Fruit fly (Drosophila melanogaster) whole organism, embryonic: Measurements from ENCODE around the gene CG32036.

Experiments
- ATbp ChIP-seq: fragments of 200-800 bp; sonication (Bioruptor generic); optimal IDR thresholded peaks from 2 replicates; lab custom pipeline; 2017; ENCODE audit warnings: missing biosample characterization, mild to moderate bottlenecking, missing genetic modification characterization, missing genetic modification reagents
- Aef1 ChIP-seq: fragments of 200-800 bp; sonication (Bioruptor generic); IDR thresholded peaks from 3 replicates; pipeline ENCODE4 v1.3.6; 2022; ENCODE audit warnings: missing biosample characterization, missing genetic modification characterization
- Asciz ChIP-seq: fragments of 200-800 bp; sonication (Bioruptor generic); optimal IDR thresholded peaks from 2 replicates; lab custom pipeline; 2017; ENCODE audit warnings: missing biosample characterization, mild to moderate bottlenecking, missing genetic modification characterization, missing genetic modification reagents
- Blimp-1 ChIP-seq: fragments of 200-800 bp; sonication (Bioruptor generic); optimal IDR thresholded peaks from 3 replicates; lab custom pipeline; 2018; ENCODE audit warnings: missing biosample characterization, missing genetic modification characterization, mild to moderate bottlenecking, moderate library complexity, missing genetic modification reagents
- CG1024 ChIP-seq: fragments of 200-800 bp; sonication (Bioruptor generic); IDR thresholded peaks from 2 replicates; pipeline ENCODE4 v1.3.6; 2022; ENCODE audit warnings: missing biosample characterization, missing genetic modification characterization
- CG11085 ChIP-seq: fragments of 200-800 bp; sonication (Bioruptor generic); IDR thresholded peaks from 2 replicates; pipeline ENCODE4 v1.3.6; 2022; ENCODE audit warnings: missing biosample characterization, missing genetic modification characterization
- CG12104 ChIP-seq: fragments of 200-800 bp; sonication (Bioruptor generic); optimal IDR thresholded peaks from 3 replicates; lab custom pipeline; 2016; ENCODE audit warnings: missing biosample characterization, missing genetic modification characterization
- CG14965 ChIP-seq: fragments of 200-800 bp; sonication (Bioruptor generic); optimal IDR thresholded peaks from 2 replicates; lab custom pipeline; 2016; ENCODE audit warnings: missing biosample characterization, missing genetic modification characterization, borderline replicate concordance
- CG16815 ChIP-seq: fragments of 200-800 bp; sonication (Bioruptor generic); optimal IDR thresholded peaks from 3 replicates; lab custom pipeline; 2017; ENCODE audit warnings: missing biosample characterization, mild to moderate bottlenecking, missing genetic modification characterization
- CG18011 ChIP-seq: fragments of 200-800 bp; sonication (Bioruptor generic); optimal IDR thresholded peaks from 2 replicates; lab custom pipeline; 2017; ENCODE audit warnings: missing biosample characterization, missing genetic modification characterization, mild to moderate bottlenecking, moderate library complexity, missing genotype
- CG3163 ChIP-seq: fragments of 200-800 bp; sonication (Bioruptor generic); optimal IDR thresholded peaks from 3 replicates; lab custom pipeline; 2016; ENCODE audit warnings: missing biosample characterization, missing genetic modification characterization
- CG32772 ChIP-seq: fragments of 200-800 bp; sonication (Bioruptor generic); IDR thresholded peaks from 2 replicates; pipeline ENCODE4 v1.3.6; 2022; ENCODE audit warnings: missing biosample characterization, missing genetic modification characterization
- CG33557 ChIP-seq: fragments of 200-800 bp; sonication (Bioruptor generic); optimal IDR thresholded peaks from 2 replicates; lab custom pipeline; 2019; ENCODE audit warnings: missing biosample characterization, mild to moderate bottlenecking, missing genetic modification characterization, moderate library complexity
- CG6854 ChIP-seq: fragments of 200-800 bp; sonication (Bioruptor generic); optimal IDR thresholded peaks from 3 replicates; lab custom pipeline; 2017; ENCODE audit warnings: missing biosample characterization, mild to moderate bottlenecking, missing genetic modification characterization
- CG7839 ChIP-seq: fragments of 200-800 bp; sonication (Bioruptor generic); optimal IDR thresholded peaks from 3 replicates; lab custom pipeline; 2018; ENCODE audit warnings: missing biosample characterization, mild to moderate bottlenecking, missing genetic modification characterization, moderate library complexity
- CG8924 ChIP-seq: fragments of 200-800 bp; optimal IDR thresholded peaks from 3 replicates; lab custom pipeline; 2019; ENCODE audit warnings: missing biosample characterization, mild to moderate bottlenecking, missing genetic modification characterization, moderate library complexity
- H15 ChIP-seq: fragments of 200-800 bp; sonication (Bioruptor generic); IDR thresholded peaks from 3 replicates; pipeline ENCODE4 v1.3.6; 2022; ENCODE audit warnings: missing biosample characterization, missing genetic modification characterization
- HLH3B ChIP-seq: fragments of 200-800 bp; sonication (Bioruptor generic); IDR thresholded peaks from 2 replicates; pipeline ENCODE4 v1.3.6; 2022; ENCODE audit warnings: missing biosample characterization, missing genetic modification characterization
- HLH54F ChIP-seq: fragments of 200-800 bp; sonication (Bioruptor generic); optimal IDR thresholded peaks from 3 replicates; lab custom pipeline; 2016; ENCODE audit warnings: missing biosample characterization, missing genetic modification characterization
- HLHmδ ChIP-seq: fragments of 200-800 bp; sonication (Bioruptor generic); optimal IDR thresholded peaks from 2 replicates; lab custom pipeline; 2018; ENCODE audit warnings: missing biosample characterization, mild to moderate bottlenecking, missing genetic modification characterization, moderate library complexity
- Hmr ChIP-seq: fragments of 200-800 bp; sonication (Bioruptor generic); optimal IDR thresholded peaks from 3 replicates; lab custom pipeline; 2017; ENCODE audit warnings: mild to moderate bottlenecking, missing biosample characterization, missing genetic modification reagents, missing genetic modification characterization
- Hr3 ChIP-seq: fragments of 200-800 bp; sonication (Bioruptor generic); optimal IDR thresholded peaks from 3 replicates; lab custom pipeline; 2016; ENCODE audit warnings: missing biosample characterization, missing genetic modification characterization
- Lhr ChIP-seq: fragments of 200-800 bp; sonication (Bioruptor generic); optimal IDR thresholded peaks from 3 replicates; lab custom pipeline; 2017; ENCODE audit warnings: mild to moderate bottlenecking, missing biosample characterization, missing genetic modification reagents, missing genetic modification characterization
- Rx ChIP-seq: fragments of 200-800 bp; sonication (Bioruptor generic); IDR thresholded peaks from 2 replicates; pipeline ENCODE4 v1.3.6; 2022; ENCODE audit warnings: missing biosample characterization, missing genetic modification characterization
- Sry-δ ChIP-seq: fragments of 200-800 bp; sonication (Bioruptor generic); optimal IDR thresholded peaks from 2 replicates; lab custom pipeline; 2016; ENCODE audit warnings: missing biosample characterization, missing genetic modification characterization
- TFAM ChIP-seq: fragments of 200-800 bp; sonication (Bioruptor generic); optimal IDR thresholded peaks from 2 replicates; lab custom pipeline; 2017; ENCODE audit warnings: missing biosample characterization, missing genetic modification characterization, inconsistent platforms
- Taf1 ChIP-seq: fragments of 200-800 bp; sonication (Bioruptor generic); IDR thresholded peaks from 2 replicates; pipeline ENCODE4 v1.3.6; 2022; ENCODE audit warnings: missing biosample characterization, missing genetic modification characterization
- abd-A ChIP-seq: fragments of 200-800 bp; sonication (Bioruptor generic); optimal IDR thresholded peaks from 3 replicates; lab custom pipeline; 2019; ENCODE audit warnings: missing biosample characterization, mild to moderate bottlenecking, missing genetic modification characterization, moderate library complexity
- amos ChIP-seq: fragments of 200-800 bp; sonication (Bioruptor generic); IDR thresholded peaks from 2 replicates; pipeline ENCODE4 v1.3.6; 2022; ENCODE audit warnings: missing biosample characterization, missing genetic modification characterization; ENCODE audit not compliant: partially characterized antibody
- bbx ChIP-seq: fragments of 200-800 bp; sonication (Bioruptor generic); IDR thresholded peaks from 2 replicates; pipeline ENCODE4 v1.3.6; 2022; ENCODE audit warnings: missing biosample characterization, missing genetic modification characterization; ENCODE audit not compliant: partially characterized antibody
- bigmax ChIP-seq: fragments of 200-800 bp; sonication (Bioruptor generic); optimal IDR thresholded peaks from 2 replicates; lab custom pipeline; 2018; ENCODE audit warnings: missing biosample characterization, mild to moderate bottlenecking, missing genetic modification characterization
- crc ChIP-seq: fragments of 200-800 bp; sonication (Bioruptor generic); optimal IDR thresholded peaks from 2 replicates; lab custom pipeline; 2016; ENCODE audit warnings: missing biosample characterization, missing genetic modification characterization
- exex ChIP-seq: fragments of 200-800 bp; sonication (Bioruptor generic); optimal IDR thresholded peaks from 4 replicates; lab custom pipeline; 2018; ENCODE audit warnings: missing biosample characterization, mild to moderate bottlenecking, missing genetic modification characterization, moderate library complexity
- gcm ChIP-seq: fragments of 200-800 bp; sonication (Bioruptor generic); optimal IDR thresholded peaks from 2 replicates; lab custom pipeline; 2019; ENCODE audit warnings: missing biosample characterization, mild to moderate bottlenecking, missing genetic modification characterization, moderate library complexity
- kni ChIP-seq: fragments of 200-800 bp; sonication (Bioruptor generic); optimal IDR thresholded peaks from 3 replicates; lab custom pipeline; 2017; ENCODE audit warnings: mild to moderate bottlenecking, missing biosample characterization, missing genetic modification reagents, missing genetic modification characterization
- pros ChIP-seq: fragments of 200-800 bp; sonication (Bioruptor generic); optimal IDR thresholded peaks from 3 replicates; lab custom pipeline; 2019; ENCODE audit warnings: missing biosample characterization, mild to moderate bottlenecking, missing genetic modification characterization, moderate library complexity
- pzg ChIP-seq: fragments of 200-800 bp; sonication (Bioruptor generic); optimal IDR thresholded peaks from 3 replicates; lab custom pipeline; 2018; ENCODE audit warnings: missing biosample characterization, mild to moderate bottlenecking, missing genetic modification characterization, moderate library complexity
- sim ChIP-seq: fragments of 200-800 bp; sonication (Bioruptor generic); IDR thresholded peaks from 2 replicates; pipeline ENCODE4 v1.3.6; 2022; ENCODE audit warnings: missing biosample characterization, missing genetic modification characterization
- sob ChIP-seq: fragments of 200-800 bp; sonication (Bioruptor generic); IDR thresholded peaks from 2 replicates; pipeline ENCODE4 v1.3.6; 2022; ENCODE audit warnings: missing biosample characterization, missing genetic modification characterization
- ssp ChIP-seq: fragments of 200-800 bp; sonication (Bioruptor generic); IDR thresholded peaks from 2 replicates; pipeline ENCODE4 v1.3.6; 2022; ENCODE audit warnings: missing biosample characterization, missing genetic modification characterization
- tgo ChIP-seq: fragments of 200-800 bp; sonication (Bioruptor generic); IDR thresholded peaks from 3 replicates; pipeline ENCODE4 v1.3.6; 2022; ENCODE audit warnings: missing biosample characterization, missing genetic modification characterization
- tio ChIP-seq: fragments of 200-800 bp; sonication (Bioruptor generic); optimal IDR thresholded peaks from 2 replicates; lab custom pipeline; 2017; ENCODE audit warnings: missing biosample characterization, missing genetic modification characterization, inconsistent platforms
- tll ChIP-seq, 2 experiments: fragments of 200-800 bp in 1 of 2; fragments of >200 bp in 1 of 2; sonication (Bioruptor generic) in 1 of 2; optimal IDR thresholded peaks; 2 replicates each; lab custom pipeline; 2017 to 2019; ENCODE audit warnings: missing biosample characterization in 2 of 2, missing genetic modification characterization in 2 of 2, mild to moderate bottlenecking in 1 of 2, moderate library complexity in 1 of 2
- unc-4 ChIP-seq: fragments of 200-800 bp; sonication (Bioruptor generic); IDR thresholded peaks from 2 replicates; pipeline ENCODE4 v1.3.6; 2022; ENCODE audit warnings: missing biosample characterization, missing genetic modification characterization; ENCODE audit not compliant: partially characterized antibody
- usp ChIP-seq: fragments of >200 bp; optimal IDR thresholded peaks from 2 replicates; lab custom pipeline; 2017; ENCODE audit warnings: missing biosample characterization, missing genetic modification characterization
- vvl ChIP-seq: fragments of 200-800 bp; sonication (Bioruptor generic); IDR thresholded peaks from 2 replicates; pipeline ENCODE4 v1.3.6; 2022; ENCODE audit warnings: missing biosample characterization, missing genetic modification characterization
- zen ChIP-seq: fragments of 200-800 bp; sonication (Bioruptor generic); optimal IDR thresholded peaks from 3 replicates; lab custom pipeline; 2018; ENCODE audit warnings: missing biosample characterization, mild to moderate bottlenecking, missing genetic modification characterization, moderate library complexity
- zfh2 ChIP-seq: fragments of 200-800 bp; sonication (Bioruptor generic); optimal IDR thresholded peaks from 2 replicates; lab custom pipeline; 2016; ENCODE audit warnings: missing biosample characterization, missing genetic modification characterization

CG32036 gene

DNA sequence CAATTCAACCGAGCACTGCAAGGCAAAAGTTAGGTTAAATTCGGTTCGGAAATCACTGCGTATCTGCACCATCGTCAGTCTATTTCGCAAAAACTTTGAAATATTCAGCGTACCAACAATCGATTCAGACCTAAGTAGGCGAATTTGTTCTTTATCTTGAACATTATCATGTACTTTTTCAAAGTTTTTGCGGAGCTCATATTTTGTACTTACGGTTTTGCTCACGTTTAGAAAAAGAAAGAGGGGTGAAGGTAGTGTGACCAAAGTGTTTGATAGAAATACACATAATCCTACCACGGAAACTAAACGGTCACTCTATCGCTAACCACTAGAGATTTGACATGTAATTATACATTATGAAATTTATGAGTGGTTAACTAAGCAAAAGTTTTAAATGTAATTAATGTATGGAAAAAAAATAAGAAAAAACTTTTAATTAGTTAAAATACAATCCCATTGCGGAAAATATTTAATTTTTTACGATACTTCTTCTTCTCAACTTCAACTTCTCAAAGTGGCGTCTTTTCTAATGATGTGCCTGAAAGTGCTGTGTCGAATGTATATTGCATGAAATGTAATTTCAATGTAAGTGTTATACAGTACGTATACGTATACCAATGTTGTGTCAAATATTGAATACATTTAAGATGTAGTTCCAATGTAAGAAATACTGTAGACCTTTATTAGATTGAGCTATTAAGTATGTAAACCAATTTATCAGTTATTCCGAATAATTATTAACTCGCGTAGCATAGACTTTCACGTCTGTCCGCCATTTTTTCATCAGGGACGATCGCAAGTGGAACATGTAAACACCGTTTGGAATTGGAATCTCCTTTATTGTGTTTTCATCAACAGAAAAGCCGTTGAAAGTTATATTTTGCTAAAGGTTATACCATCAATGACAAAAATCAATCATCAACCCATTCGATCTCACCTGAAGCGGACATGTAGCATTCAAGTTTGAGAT is 22.5 kb upstream of the CG32036 start, which contains the start of gene RpS9 (continued):
- TF ChIP-seq HLH3B (GFP tag; lab: Robert Waterston, UW) (no peak), Asciz (GFP tag; lab: Kevin White, UChicago) (peak; percentile 22), Blimp-1 (GFP tag; lab: Kevin White, UChicago) (no peak), ATbp (GFP tag; lab: Kevin White, UChicago) (peak; percentile 10), bigmax (GFP tag; lab: Kevin White, UChicago) (peak; percentile 99), Hr3 (no peak), H15 (GFP tag; lab: Robert Waterston, UW) (no peak), CG18011 (GFP tag; lab: Kevin White, UChicago) (no peak), crc (GFP tag; lab: Kevin White, UChicago) (no peak), CG3163 (GFP tag; lab: Kevin White, UChicago) (no peak), Sry-δ (GFP tag; lab: Kevin White, UChicago) (no peak), CG16815 (no peak), Aef1 (GFP tag; lab: Robert Waterston, UW) (no peak), exex (tag; lab: Kevin White, UChicago) (peak; percentile 2), CG11085 (GFP tag; lab: Robert Waterston, UW) (no peak), pros (no peak), amos (GFP tag; lab: Robert Waterston, UW) (peak; percentile 60), tio (GFP tag; lab: Kevin White, UChicago) (no peak), vvl (GFP tag; lab: Robert Waterston, UW) (peak; percentile 12), unc-4 (no peak), HLHmδ (GFP tag; lab: Kevin White, UChicago) (no peak), Rx (GFP tag; lab: Robert Waterston, UW) (no peak), CG12104 (GFP tag; lab: Kevin White, UChicago) (no peak), kni (GFP tag; lab: Kevin White, UChicago) (no peak), Taf1 (GFP tag; lab: Robert Waterston, UW) (no peak), bbx (GFP tag; lab: Robert Waterston, UW) (peak; percentile 22; the same call in 1 of the 2 replicates), TFAM (no peak), CG14965 (GFP tag; lab: Kevin White, UChicago) (no peak), sob (GFP tag; lab: Robert Waterston, UW) (peak; percentile 42; the same call in 1 of the 2 replicates), zen (tag; lab: Kevin White, UChicago) (no peak), CG32772 (GFP tag; lab: Robert Waterston, UW) (no peak), CG1024 (GFP tag; lab: Robert Waterston, UW) (no peak), HLH54F (GFP tag; lab: Kevin White, UChicago) (no peak), Lhr (GFP tag; lab: Kevin White, UChicago) (peak; percentile 63), zfh2 (no peak), ssp (GFP tag; lab: Robert Waterston, UW) (no peak), CG33557 (GFP tag; lab: Kevin White, UChicago) (peak; percentile 13), CG8924 (tag; lab: Kevin White, UChicago) (peak; percentile 19), usp (GFP tag; lab: Kevin White, UChicago) (no peak), tgo (GFP tag; lab: Robert Waterston, UW) (no peak), CG7839 (tag; lab: Kevin White, UChicago) (peak; percentile 43), Hmr (GFP tag; lab: Kevin White, UChicago) (peak; percentile 46), gcm (GFP tag; lab: Kevin White, UChicago) (peak; percentile 36), pzg (peak; percentile 61), sim (peak; percentile 4; the same call in 1 of the 2 replicates), abd-A (peak; percentile 38), CG6854 (GFP tag; lab: Kevin White, UChicago) (no peak), tll (GFP tag; optimal IDR thresholded peaks at IDR 0.05; lab: Kevin White, UChicago) (no peak)
